Worm (Caenorhabditis elegans) whole organism, L3 larva: Measurements from ENCODE around the gene T13C5.9.

Experiments used
- R02D3.7 ChIP-seq: fragments of 150-350 bp; optimal IDR thresholded peaks from 2 replicates; lab custom pipeline; 2014; ENCODE audit warnings: missing biosample characterization, missing genetic modification characterization
- ama-1 ChIP-seq: fragments of 150-350 bp; optimal IDR thresholded peaks from 2 replicates; lab custom pipeline; 2018
- ceh-16 ChIP-seq: sonication (generic microtip); optimal IDR thresholded peaks from 2 replicates; lab custom pipeline; 2017; ENCODE audit warnings: missing biosample characterization, missing genetic modification characterization
- eor-1 ChIP-seq, 2 experiments: fragments of 150-350 bp; optimal IDR thresholded peaks; 2 replicates each; lab custom pipeline; 2014 to 2018; ENCODE audit warnings: missing biosample characterization in 2 of 2, missing genetic modification characterization in 2 of 2
- mdl-1 ChIP-seq: fragments of 150-350 bp; optimal IDR thresholded peaks from 2 replicates; lab custom pipeline; 2014; ENCODE audit warnings: missing biosample characterization, missing genetic modification characterization
- nfya-1 ChIP-seq: sonication (generic microtip); optimal IDR thresholded peaks from 2 replicates; lab custom pipeline; 2017; ENCODE audit warnings: missing genetic modification characterization, mild to moderate bottlenecking, missing compliant biosample characterization, antibody characterized with exemption, moderate library complexity; ENCODE audit not compliant: insufficient read depth
- nhr-28 ChIP-seq: fragments of 150-350 bp; optimal IDR thresholded peaks from 2 replicates; lab custom pipeline; 2014; ENCODE audit warnings: missing biosample characterization, missing genetic modification characterization
- nhr-76 ChIP-seq: fragments of 150-350 bp; sonication (generic microtip); optimal IDR thresholded peaks from 5 replicates; lab custom pipeline; 2014; ENCODE audit warnings: missing biosample characterization, missing genetic modification characterization
- nhr-77 ChIP-seq: fragments of 150-350 bp; optimal IDR thresholded peaks from 2 replicates; lab custom pipeline; 2014; ENCODE audit warnings: missing biosample characterization, missing genetic modification characterization
- unc-62 ChIP-seq: fragments of 150-350 bp; sonication (generic microtip); optimal IDR thresholded peaks from 4 replicates; lab custom pipeline; 2014; ENCODE audit warnings: missing biosample characterization, missing genetic modification reagents, missing genetic modification characterization
- zag-1 ChIP-seq: fragments of 150-350 bp; optimal IDR thresholded peaks from 2 replicates; lab custom pipeline; 2014; ENCODE audit warnings: missing biosample characterization, missing genetic modification characterization
- ztf-11 ChIP-seq: fragments of 150-350 bp; optimal IDR thresholded peaks from 2 replicates; lab custom pipeline; 2014; ENCODE audit warnings: missing biosample characterization, missing genetic modification characterization
- ztf-4 ChIP-seq: fragments of 150-350 bp; optimal IDR thresholded peaks from 2 replicates; lab custom pipeline; 2014; ENCODE audit warnings: missing biosample characterization, missing genetic modification characterization

ce11 chrX:6159562-6159961, 30.5 kb upstream of the T13C5.9 start:
- TF ChIP-seq nhr-76 (tag; lab: Kevin White, UChicago) = no peak
- TF ChIP-seq R02D3.7 = no peak
- TF ChIP-seq ztf-11 (tag; lab: Kevin White, UChicago) = no peak
- TF ChIP-seq zag-1 = no peak
- TF ChIP-seq unc-62 (GFP tag; lab: Kevin White, UChicago) = no peak
- TF ChIP-seq nfya-1 (tag; lab: Kevin White, UChicago) = no peak
- TF ChIP-seq ztf-4 (tag; lab: Kevin White, UChicago) = no peak
- TF ChIP-seq mdl-1 (tag; lab: Kevin White, UChicago) = no peak
- TF ChIP-seq ama-1 (lab: Kevin White, UChicago) = no peak
- TF ChIP-seq nhr-77 (tag; lab: Kevin White, UChicago) = no peak
- no peak for TF ChIP-seq ceh-16
- TF ChIP-seq nhr-28 (tag; lab: Kevin White, UChicago) = no peak
- no peak for TF ChIP-seq eor-1 (tag; optimal IDR thresholded peaks at IDR 0.05; lab: Kevin White, UChicago)
